Worm (Caenorhabditis elegans) whole organism, young adult: ENCODE results near the gene rab-19.
A peak's percentile ranks its signal among the peaks of the same experiment; 100 is the strongest.

Experiments
- B0035.1 ChIP-seq: sonication (generic microtip); optimal IDR thresholded peaks from 2 replicates; lab custom pipeline; 2016; ENCODE audit warnings: missing genetic modification characterization, mild to moderate bottlenecking, missing compliant biosample characterization, missing genotype, missing genetic modification reagents
- B0261.1 ChIP-seq: sonication (generic microtip); optimal IDR thresholded peaks from 2 replicates; lab custom pipeline; 2016; ENCODE audit warnings: mild to moderate bottlenecking, missing genetic modification characterization, moderate library complexity, missing compliant biosample characterization
- B0336.3 ChIP-seq: fragments of 200-800 bp; sonication (Bioruptor generic); IDR thresholded peaks from 2 replicates; pipeline ENCODE4 v1.3.6; 2022; ENCODE audit warnings: missing genetic modification characterization, missing compliant biosample characterization
- C06A6.2 ChIP-seq: fragments of 200-800 bp; sonication (Bioruptor generic); conservative IDR thresholded peaks from 2 replicates; pipeline ENCODE4 v1.3.6; 2022; ENCODE audit warnings: missing genetic modification characterization, missing compliant biosample characterization
- F33H1.4 ChIP-seq: fragments of 200-800 bp; sonication (Bioruptor generic); IDR thresholded peaks from 2 replicates; pipeline ENCODE4 v1.3.6; 2022; ENCODE audit warnings: missing genetic modification reagents, missing genetic modification characterization, missing compliant biosample characterization
- F57A8.1 ChIP-seq: fragments of 200-800 bp; sonication (Bioruptor generic); optimal IDR thresholded peaks from 2 replicates; lab custom pipeline; 2018; ENCODE audit warnings: mild to moderate bottlenecking, missing genetic modification characterization, moderate library complexity, missing compliant biosample characterization
- K11D2.4 ChIP-seq: fragments of 200-800 bp; sonication (Bioruptor generic); IDR thresholded peaks from 2 replicates; pipeline ENCODE4 v1.3.6; 2022; ENCODE audit warnings: missing genetic modification reagents, missing genetic modification characterization, missing compliant biosample characterization
- K12H6.12 ChIP-seq: fragments of 200-800 bp; sonication (Bioruptor generic); optimal IDR thresholded peaks from 2 replicates; lab custom pipeline; 2018; ENCODE audit warnings: mild to moderate bottlenecking, missing genetic modification characterization, missing compliant biosample characterization
- Y53G8AR.9 ChIP-seq: fragments of 200-800 bp; sonication (Bioruptor generic); conservative IDR thresholded peaks from 2 replicates; pipeline ENCODE4 v1.3.6; 2022; ENCODE audit warnings: missing genetic modification reagents, missing genetic modification characterization, missing compliant biosample characterization
- akir-1 ChIP-seq: fragments of 200-800 bp; sonication (Bioruptor generic); optimal IDR thresholded peaks from 2 replicates; lab custom pipeline; 2018; ENCODE audit warnings: mild to moderate bottlenecking, missing genetic modification characterization, moderate library complexity, missing compliant biosample characterization
- athp-1 ChIP-seq: sonication (generic microtip); optimal IDR thresholded peaks from 2 replicates; lab custom pipeline; 2017; ENCODE audit warnings: mild to moderate bottlenecking, missing genetic modification characterization, missing compliant biosample characterization
- attf-3 ChIP-seq: fragments of 200-800 bp; sonication (Bioruptor generic); conservative IDR thresholded peaks from 2 replicates; pipeline ENCODE4 v1.3.6; 2022; ENCODE audit warnings: missing genetic modification reagents, missing genetic modification characterization, missing compliant biosample characterization
- ccch-3 ChIP-seq: fragments of 200-800 bp; sonication (Bioruptor generic); optimal IDR thresholded peaks from 2 replicates; lab custom pipeline; 2018; ENCODE audit warnings: mild to moderate bottlenecking, missing genetic modification characterization, missing compliant biosample characterization
- cebp-2 ChIP-seq: fragments of 200-800 bp; sonication (Bioruptor generic); IDR thresholded peaks from 2 replicates; pipeline ENCODE4 v1.3.6; 2022; ENCODE audit warnings: missing genetic modification characterization, missing compliant biosample characterization
- ceh-79 ChIP-seq: sonication (generic microtip); optimal IDR thresholded peaks from 2 replicates; lab custom pipeline; 2017; ENCODE audit warnings: mild to moderate bottlenecking, missing genetic modification characterization, missing compliant biosample characterization
- ceh-91 ChIP-seq: fragments of 200-800 bp; sonication (Bioruptor generic); IDR thresholded peaks from 2 replicates; pipeline ENCODE4 v1.3.6; 2022; ENCODE audit warnings: missing genetic modification reagents, missing genetic modification characterization, missing compliant biosample characterization
- die-1 ChIP-seq: sonication (generic microtip); optimal IDR thresholded peaks from 2 replicates; lab custom pipeline; 2016; ENCODE audit warnings: missing genotype, mild to moderate bottlenecking, missing genetic modification characterization, missing compliant biosample characterization
- efl-1 ChIP-seq: fragments of 150-350 bp; optimal IDR thresholded peaks from 2 replicates; lab custom pipeline; 2014; ENCODE audit warnings: missing biosample characterization, missing genetic modification reagents, missing genetic modification characterization
- ekl-4 ChIP-seq: fragments of 200-800 bp; sonication (Bioruptor generic); IDR thresholded peaks from 2 replicates; pipeline ENCODE4 v1.3.6; 2022; ENCODE audit warnings: missing genetic modification reagents, missing genetic modification characterization, missing compliant biosample characterization
- ets-4 ChIP-seq: fragments of 200-800 bp; sonication (Bioruptor generic); optimal IDR thresholded peaks from 2 replicates; lab custom pipeline; 2018; ENCODE audit warnings: mild to moderate bottlenecking, missing genetic modification characterization, missing compliant biosample characterization
- fkh-3 ChIP-seq: sonication (generic microtip); optimal IDR thresholded peaks from 2 replicates; lab custom pipeline; 2016; ENCODE audit warnings: mild to moderate bottlenecking, missing genetic modification characterization, missing compliant biosample characterization
- gei-17 ChIP-seq: fragments of 200-800 bp; sonication (Bioruptor generic); optimal IDR thresholded peaks from 2 replicates; lab custom pipeline; 2018; ENCODE audit warnings: mild to moderate bottlenecking, missing genetic modification characterization, missing compliant biosample characterization
- hmg-1.2 ChIP-seq: fragments of 200-800 bp; sonication (Bioruptor generic); IDR thresholded peaks from 2 replicates; pipeline ENCODE4 v1.3.6; 2022; ENCODE audit warnings: missing genetic modification reagents, missing genetic modification characterization, missing compliant biosample characterization
- hsf-1 ChIP-seq: fragments of 200-800 bp; sonication (Bioruptor generic); IDR thresholded peaks from 2 replicates; pipeline ENCODE4 v1.3.6; 2022; ENCODE audit warnings: missing genetic modification reagents, missing genetic modification characterization, missing compliant biosample characterization
- let-607 ChIP-seq, 2 experiments: fragments of 200-800 bp in 1 of 2; sonication (Bioruptor generic) in 1 of 2; sonication (generic microtip) in 1 of 2; optimal IDR thresholded peaks; 2 replicates each; lab custom pipeline; 2016 to 2018; ENCODE audit warnings: mild to moderate bottlenecking in 2 of 2, missing compliant biosample characterization in 2 of 2, missing genetic modification characterization in 2 of 2, moderate library complexity in 2 of 2, missing genotype in 1 of 2
- lin-35 ChIP-seq, 3 experiments: fragments of 150-350 bp in 2 of 3; sonication (generic microtip) in 1 of 3; optimal IDR thresholded peaks; 2 replicates each; lab custom pipeline; 2014 to 2018; ENCODE audit warnings: missing biosample characterization in 3 of 3, missing genetic modification characterization in 3 of 3, missing genetic modification reagents in 3 of 3
- lin-40 ChIP-seq: sonication (generic microtip); optimal IDR thresholded peaks from 2 replicates; lab custom pipeline; 2016; ENCODE audit warnings: missing genetic modification characterization, mild to moderate bottlenecking, missing compliant biosample characterization, missing genotype, missing genetic modification reagents
- lsl-1 ChIP-seq: fragments of 200-800 bp; sonication (Bioruptor generic); optimal IDR thresholded peaks from 2 replicates; lab custom pipeline; 2018; ENCODE audit warnings: mild to moderate bottlenecking, missing genetic modification characterization, moderate library complexity, missing compliant biosample characterization
- madf-10 ChIP-seq: sonication (generic microtip); optimal IDR thresholded peaks from 2 replicates; lab custom pipeline; 2016; ENCODE audit warnings: mild to moderate bottlenecking, missing genetic modification characterization, missing compliant biosample characterization
- madf-6 ChIP-seq: fragments of 200-800 bp; sonication (Bioruptor generic); IDR thresholded peaks from 2 replicates; pipeline ENCODE4 v1.3.6; 2022; ENCODE audit warnings: missing genetic modification reagents, missing genetic modification characterization, missing compliant biosample characterization
- madf-8 ChIP-seq: fragments of 200-800 bp; sonication (Bioruptor generic); conservative IDR thresholded peaks from 2 replicates; pipeline ENCODE4 v1.3.6; 2022; ENCODE audit warnings: missing genetic modification reagents, missing genetic modification characterization, missing compliant biosample characterization
- nhr-90 ChIP-seq: sonication (generic microtip); optimal IDR thresholded peaks from 2 replicates; lab custom pipeline; 2016; ENCODE audit warnings: missing genotype, mild to moderate bottlenecking, missing genetic modification characterization, missing compliant biosample characterization
- snpc-1.1 ChIP-seq: sonication (generic microtip); optimal IDR thresholded peaks from 2 replicates; lab custom pipeline; 2017; ENCODE audit warnings: missing genetic modification characterization, mild to moderate bottlenecking, missing compliant biosample characterization, antibody characterized with exemption, moderate library complexity, missing genotype, missing genetic modification reagents; ENCODE audit not compliant: insufficient read depth
- snpc-1.3 ChIP-seq: sonication (generic microtip); optimal IDR thresholded peaks from 2 replicates; lab custom pipeline; 2017; ENCODE audit warnings: missing genetic modification characterization, mild to moderate bottlenecking, missing compliant biosample characterization, antibody characterized with exemption, moderate library complexity, missing genotype, missing genetic modification reagents; ENCODE audit not compliant: insufficient read depth
- snpc-4 ChIP-seq, 5 experiments: fragments of 150-350 bp in 1 of 5; sonication (generic microtip) in 4 of 5; optimal IDR thresholded peaks; 2 replicates each; lab custom pipeline; 2014 to 2018; ENCODE audit warnings: missing genetic modification characterization in 5 of 5, missing biosample characterization in 3 of 5, antibody characterized with exemption in 2 of 5, mild to moderate bottlenecking in 2 of 5, missing compliant biosample characterization in 2 of 5, missing genotype in 2 of 5, moderate library complexity in 2 of 5, missing genetic modification reagents in 1 of 5
- ztf-28 ChIP-seq: fragments of 200-800 bp; sonication (Bioruptor generic); IDR thresholded peaks from 2 replicates; pipeline ENCODE4 v1.3.6; 2022; ENCODE audit warnings: missing genetic modification reagents, missing genetic modification characterization, missing compliant biosample characterization

The rab-19 gene

ce11 chrIV:13415739-13416271, 31.6 kb upstream of the rab-19 start, which contains the start of the genes pik-1 and aptf-2 (continued):
- TF ChIP-seq C06A6.2 (no peak), madf-8 (GFP tag; lab: Robert Waterston, UW) (peak; percentile 69), attf-3 (peak; percentile 45; the same call in 1 of the 2 replicates)

ce11 chrIV:13412845-13413383, 28.7 kb upstream of the rab-19 start, which contains the start of gene gcl-1:
Gene gcl-1, minus strand, starts transcription at chrIV:13412895.
- TF ChIP-seq ztf-28 (GFP tag; lab: Robert Waterston, UW) (no peak), hmg-1.2 (GFP tag; lab: Robert Waterston, UW) (peak; percentile 28; the same call in 1 of the 2 replicates)

ce11 chrIV:13408018-13408417, 23.8 kb upstream of the rab-19 start, which contains the start of gene Y62E10A.19:
Gene Y62E10A.19, minus strand, starts transcription at chrIV:13408306.
- TF ChIP-seq B0261.1 (no peak), athp-1 (no peak), cebp-2 (GFP tag; lab: Robert Waterston, UW) (no peak), ccch-3 (GFP tag; lab: Kevin White, UChicago) (no peak), akir-1 (GFP tag; lab: Kevin White, UChicago) (no peak), F57A8.1 (GFP tag; lab: Kevin White, UChicago) (no peak)

ce11 chrIV:13400456-13401364, 16.5 kb upstream of the rab-19 start, which contains the start of the genes memi-2 and cyp-31A5:
Gene memi-2, minus strand, starts transcription at chrIV:13400506.
Gene cyp-31A5, plus strand, starts transcription at chrIV:13401289.
- TF ChIP-seq K11D2.4 (GFP tag; lab: Robert Waterston, UW), result no peak
- peak; percentile 81 for TF ChIP-seq lsl-1 (GFP tag; lab: Kevin White, UChicago)
- TF ChIP-seq efl-1 (GFP tag; lab: Kevin White, UChicago), result peak; percentile 64
- no peak for TF ChIP-seq let-607 (tag; optimal IDR thresholded peaks at IDR 0.05; lab: Kevin White, UChicago)
- TF ChIP-seq ekl-4 (GFP tag; lab: Robert Waterston, UW), result no peak
- peak; percentile 17 for TF ChIP-seq snpc-1.3 (tag; lab: Kevin White, UChicago)
- no peak for TF ChIP-seq attf-3
- peak; percentile 89 for TF ChIP-seq hsf-1
- TF ChIP-seq snpc-4 (GFP tag; optimal IDR thresholded peaks at IDR 0.05; lab: Kevin White, UChicago), result no peak
- peak in 1 of 4 experiments; percentile 36 for TF ChIP-seq snpc-4 (tag; optimal IDR thresholded peaks at IDR 0.05; lab: Kevin White, UChicago)
- no peak for TF ChIP-seq ets-4 (GFP tag; lab: Kevin White, UChicago)
- TF ChIP-seq ceh-91 (GFP tag; lab: Robert Waterston, UW), result 0 out of 2 replicates have a peak, but pooled peaks have one; percentile 32
- TF ChIP-seq F33H1.4 (GFP tag; lab: Robert Waterston, UW), result peak; percentile 59
- peak; percentile 66 for TF ChIP-seq madf-6 (GFP tag; lab: Robert Waterston, UW)
- TF ChIP-seq, all 124 proteins: peak for 8

- TF ChIP-seq ceh-79 (tag; lab: Kevin White, UChicago), result peak; percentile 39
- no peak for TF ChIP-seq ceh-91 (GFP tag; lab: Robert Waterston, UW)
- no peak for TF ChIP-seq lin-35 (GFP tag; optimal IDR thresholded peaks at IDR 0.05; lab: Kevin White, UChicago)
- TF ChIP-seq gei-17, result no peak
- TF ChIP-seq B0035.1 (tag; lab: Kevin White, UChicago), result no peak
- no peak for TF ChIP-seq die-1 (tag; lab: Kevin White, UChicago)
- no peak for TF ChIP-seq lin-40
- no peak for TF ChIP-seq let-607 (tag; optimal IDR thresholded peaks at IDR 0.05; lab: Kevin White, UChicago)
- peak; percentile 61; the same call in 1 of the 2 replicates for TF ChIP-seq B0336.3
- TF ChIP-seq K12H6.12 (tag; lab: Kevin White, UChicago), result no peak
- TF ChIP-seq snpc-4 (GFP tag; optimal IDR thresholded peaks at IDR 0.05; lab: Kevin White, UChicago), result no peak
- peak in 2 of 4 experiments; percentile 8 to 62 for TF ChIP-seq snpc-4 (tag; optimal IDR thresholded peaks at IDR 0.05; lab: Kevin White, UChicago)
- TF ChIP-seq snpc-1.1, result peak; percentile 14
- no peak for TF ChIP-seq fkh-3 (tag; lab: Kevin White, UChicago)
- TF ChIP-seq B0261.1, result no peak
- TF ChIP-seq nhr-90 (tag; lab: Kevin White, UChicago), result no peak
- TF ChIP-seq Y53G8AR.9, result peak; percentile 43; the same call in 1 of the 2 replicates
- no peak for TF ChIP-seq hmg-1.2 (GFP tag; lab: Robert Waterston, UW)
- no peak for TF ChIP-seq madf-10
Observed at ce11 chrIV:13398728-13399127, 14.5 kb upstream of the rab-19 start, which contains the start of gene Y62E10A.13. Gene Y62E10A.13, minus strand, starts transcription at chrIV:13399053.
